Worm (Caenorhabditis elegans): ENCODE results near the gene nhr-40.

ce11 chrX:2654334-2654733 is 60.5 kb downstream of the nhr-40 start:
- TF ChIP-seq med-1 (GFP tag; optimal IDR thresholded peaks at IDR 0.05; ENCODE audit: insufficient read depth) (no peak), flt-1 (GFP tag; IDR thresholded peaks at IDR 0.05) (no peak), ref-1 (GFP tag; conservative IDR thresholded peaks at IDR 0.05) (no peak), cog-1 (tag; optimal IDR thresholded peaks at IDR 0.05) (no peak), T22C8.4 (GFP tag; IDR thresholded peaks at IDR 0.05) (no peak), ztf-23 (GFP tag; IDR thresholded peaks at IDR 0.05) (no peak)

Measured in whole organism, midembryonic.